Fruit fly (Drosophila melanogaster) whole organism, wandering third instar larva: ENCODE measurements around the gene CG46397.

Experiments
- Abd-B ChIP-seq: fragments of >200 bp; optimal IDR thresholded peaks from 2 replicates; lab custom pipeline; 2017; ENCODE audit warnings: missing biosample characterization, missing genetic modification characterization
- CG32264 ChIP-seq: fragments of 200-800 bp; sonication (Bioruptor generic); optimal IDR thresholded peaks from 2 replicates; lab custom pipeline; 2016; ENCODE audit warnings: missing biosample characterization, missing genetic modification characterization
- CrebA ChIP-seq: fragments of 200-800 bp; sonication (Bioruptor generic); optimal IDR thresholded peaks from 2 replicates; lab custom pipeline; 2016; ENCODE audit warnings: missing biosample characterization, mild to moderate bottlenecking, missing genetic modification characterization, borderline replicate concordance
- Dfd ChIP-seq: fragments of >200 bp; optimal IDR thresholded peaks from 2 replicates; lab custom pipeline; 2017; ENCODE audit warnings: missing biosample characterization, missing genetic modification characterization
- Dif ChIP-seq: fragments of 200-275, 200-300 bp; sonication (Bioruptor generic); optimal IDR thresholded peaks from 2 replicates; lab custom pipeline; 2018; ENCODE audit warnings: missing biosample characterization, missing genetic modification characterization; ENCODE audit not compliant: partially characterized antibody
- GATAd ChIP-seq: sonication (Bioruptor generic); optimal IDR thresholded peaks from 2 replicates; lab custom pipeline; 2016; ENCODE audit warnings: missing biosample characterization, missing genetic modification characterization
- HLH106 ChIP-seq: fragments of 200-800 bp; optimal IDR thresholded peaks from 3 replicates; lab custom pipeline; 2019; ENCODE audit warnings: missing biosample characterization, mild to moderate bottlenecking, missing genetic modification characterization, moderate library complexity
- Hnf4 ChIP-seq: fragments of 200-800 bp; sonication (Bioruptor generic); optimal IDR thresholded peaks from 2 replicates; lab custom pipeline; 2016; ENCODE audit warnings: missing biosample characterization, mild to moderate bottlenecking, missing genetic modification characterization
- Hr83 ChIP-seq: fragments of 200-300 bp; sonication (Bioruptor generic); optimal IDR thresholded peaks from 2 replicates; lab custom pipeline; 2016; ENCODE audit warnings: missing biosample characterization, mild to moderate bottlenecking, missing genetic modification characterization, moderate library complexity; ENCODE audit not compliant: poor library complexity, severe bottlenecking
- Jra ChIP-seq: sonication (Bioruptor generic); optimal IDR thresholded peaks from 2 replicates; lab custom pipeline; 2016; ENCODE audit warnings: missing biosample characterization, missing genetic modification characterization
- Myc ChIP-seq: fragments of >200 bp; optimal IDR thresholded peaks from 2 replicates; lab custom pipeline; 2017
- N ChIP-seq: fragments of >200 bp; optimal IDR thresholded peaks from 2 replicates; lab custom pipeline; 2018; ENCODE audit warnings: missing biosample characterization, missing external identifiers, missing genetic modification characterization
- OdsH ChIP-seq: fragments of 200-800 bp; sonication (Bioruptor generic); optimal IDR thresholded peaks from 2 replicates; lab custom pipeline; 2016; ENCODE audit warnings: missing biosample characterization, mild to moderate bottlenecking, missing genetic modification characterization
- Sp1 ChIP-seq: fragments of 200-800 bp; sonication (Bioruptor generic); optimal IDR thresholded peaks from 3 replicates; lab custom pipeline; 2019; ENCODE audit warnings: missing biosample characterization, mild to moderate bottlenecking, missing genetic modification characterization, moderate library complexity
- Vsx2 ChIP-seq: fragments of 200-300, 225-300 bp; sonication (Bioruptor generic); optimal IDR thresholded peaks from 2 replicates; lab custom pipeline; 2018; ENCODE audit warnings: missing biosample characterization, missing genetic modification characterization; ENCODE audit not compliant: partially characterized antibody
- br ChIP-seq: fragments of 200-800 bp; sonication (Bioruptor generic); optimal IDR thresholded peaks from 2 replicates; lab custom pipeline; 2016; ENCODE audit warnings: missing biosample characterization, missing genetic modification characterization
- brk ChIP-seq: fragments of 200-800 bp; sonication (Bioruptor generic); optimal IDR thresholded peaks from 2 replicates; lab custom pipeline; 2016; ENCODE audit warnings: missing biosample characterization, mild to moderate bottlenecking, missing genetic modification characterization
- dl ChIP-seq, 2 experiments: fragments of 175-275, 200-275 bp in 1 of 2; fragments of 200-275 bp in 1 of 2; sonication (Bioruptor generic); optimal IDR thresholded peaks; lab custom pipeline; 2018; ENCODE audit warnings: mild to moderate bottlenecking in 2 of 2, missing biosample characterization in 2 of 2, missing genetic modification characterization in 2 of 2, moderate library complexity in 2 of 2; ENCODE audit not compliant: partially characterized antibody in 2 of 2, insufficient read depth in 1 of 2
- dmrt93B ChIP-seq: fragments of 200-800 bp; sonication (Bioruptor generic); optimal IDR thresholded peaks from 2 replicates; lab custom pipeline; 2018; ENCODE audit warnings: missing biosample characterization, mild to moderate bottlenecking, missing genetic modification characterization
- dsf ChIP-seq: sonication (Bioruptor generic); optimal IDR thresholded peaks from 2 replicates; lab custom pipeline; 2016; ENCODE audit warnings: missing biosample characterization, missing genetic modification characterization, borderline replicate concordance
- ey ChIP-seq: fragments of 200-800 bp; sonication (Bioruptor generic); optimal IDR thresholded peaks from 2 replicates; lab custom pipeline; 2016; ENCODE audit warnings: missing biosample characterization, missing genetic modification characterization
- foxo ChIP-seq, 2 experiments: fragments of 200-800 bp; sonication (Bioruptor generic); optimal IDR thresholded peaks; 2 replicates in 1 of 2; 3 replicates in 1 of 2; lab custom pipeline; 2016 to 2017; ENCODE audit warnings: missing biosample characterization in 2 of 2, missing genetic modification characterization in 2 of 2
- fru ChIP-seq: fragments of 200-800 bp; sonication (Bioruptor generic); optimal IDR thresholded peaks from 3 replicates; lab custom pipeline; 2016; ENCODE audit warnings: missing biosample characterization, mild to moderate bottlenecking, missing genetic modification characterization
- h ChIP-seq: fragments of 200-800 bp; sonication (Bioruptor generic); optimal IDR thresholded peaks from 3 replicates; lab custom pipeline; 2016; ENCODE audit warnings: missing biosample characterization, mild to moderate bottlenecking, missing genetic modification characterization
- jim ChIP-seq: fragments of 175-275, 200-325 bp; sonication (Bioruptor generic); optimal IDR thresholded peaks from 2 replicates; lab custom pipeline; 2016; ENCODE audit warnings: missing biosample characterization, mild to moderate bottlenecking, missing genetic modification characterization
- lola ChIP-seq: fragments of >200 bp; optimal IDR thresholded peaks from 2 replicates; lab custom pipeline; 2017; ENCODE audit warnings: missing biosample characterization, missing genetic modification characterization
- psq ChIP-seq: fragments of 200-800 bp; sonication (Bioruptor generic); optimal IDR thresholded peaks from 3 replicates; lab custom pipeline; 2017; ENCODE audit warnings: missing biosample characterization, mild to moderate bottlenecking, missing genetic modification characterization, moderate library complexity
- rgr ChIP-seq: fragments of 200-800 bp; sonication (Bioruptor generic); optimal IDR thresholded peaks from 3 replicates; lab custom pipeline; 2016; ENCODE audit warnings: missing biosample characterization, mild to moderate bottlenecking, missing genetic modification characterization
- sage ChIP-seq: fragments of 200-800 bp; sonication (Bioruptor generic); optimal IDR thresholded peaks from 2 replicates; lab custom pipeline; 2016; ENCODE audit warnings: missing biosample characterization, mild to moderate bottlenecking, missing genetic modification characterization
- sv ChIP-seq: fragments of 200-800 bp; sonication (Bioruptor generic); optimal IDR thresholded peaks from 3 replicates; lab custom pipeline; 2016; ENCODE audit warnings: missing biosample characterization, missing genetic modification characterization
- tai ChIP-seq: sonication (Bioruptor generic); optimal IDR thresholded peaks from 2 replicates; lab custom pipeline; 2016; ENCODE audit warnings: missing biosample characterization, missing genetic modification characterization
- usp ChIP-seq: fragments of >200 bp; optimal IDR thresholded peaks from 2 replicates; lab custom pipeline; 2017; ENCODE audit warnings: missing biosample characterization, missing genetic modification characterization
- woc ChIP-seq: sonication (Bioruptor generic); optimal IDR thresholded peaks from 2 replicates; lab custom pipeline; 2016; ENCODE audit warnings: missing biosample characterization, mild to moderate bottlenecking, missing genetic modification characterization

The CG46397 gene

dm6 chr2L:8898714-8899652, 48.1 kb upstream of the CG46397 start, which contains the start of gene CG34398:
TSS of gene CG34398 (plus strand) at chr2L:8898786.
- TF ChIP-seq Hr83 (GFP tag; lab: Kevin White, UChicago) = peak; percentile 53
- peak; percentile 58 for TF ChIP-seq sage (GFP tag; lab: Kevin White, UChicago)
- peak; percentile 18 for TF ChIP-seq Vsx2 (GFP tag; lab: Kevin White, UChicago)
- peak; percentile 3 for TF ChIP-seq woc (GFP tag; lab: Kevin White, UChicago)
- TF ChIP-seq Sp1 = no peak

DNA sequence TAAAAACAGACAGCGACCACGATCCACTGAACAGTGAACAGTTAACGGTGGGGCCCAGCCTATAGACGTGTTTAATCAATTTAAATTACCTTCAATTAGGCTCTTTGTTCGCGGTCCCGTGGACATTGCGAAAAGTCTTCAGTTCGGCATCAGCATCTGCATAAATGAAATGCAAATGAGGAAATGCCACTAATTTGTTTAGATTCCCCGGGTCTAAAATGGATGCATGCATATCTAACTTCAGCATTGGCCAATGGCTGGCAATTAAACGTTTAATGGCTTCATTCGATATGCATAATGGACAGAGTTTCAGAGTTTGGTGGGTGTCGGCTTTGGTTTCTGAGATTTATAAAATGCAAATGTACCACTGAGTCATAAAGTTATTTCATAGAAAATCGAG, 45.2 kb upstream of the CG46397 start:
- TF ChIP-seq Vsx2 (GFP tag; lab: Kevin White, UChicago) (no peak), Abd-B (GFP tag; lab: Kevin White, UChicago) (no peak), sage (GFP tag; lab: Kevin White, UChicago) (no peak), tai (GFP tag; lab: Kevin White, UChicago) (no peak), usp (GFP tag; lab: Kevin White, UChicago) (no peak), lola (GFP tag; lab: Kevin White, UChicago) (no peak), h (no peak), br (GFP tag; lab: Kevin White, UChicago) (no peak)

DNA sequence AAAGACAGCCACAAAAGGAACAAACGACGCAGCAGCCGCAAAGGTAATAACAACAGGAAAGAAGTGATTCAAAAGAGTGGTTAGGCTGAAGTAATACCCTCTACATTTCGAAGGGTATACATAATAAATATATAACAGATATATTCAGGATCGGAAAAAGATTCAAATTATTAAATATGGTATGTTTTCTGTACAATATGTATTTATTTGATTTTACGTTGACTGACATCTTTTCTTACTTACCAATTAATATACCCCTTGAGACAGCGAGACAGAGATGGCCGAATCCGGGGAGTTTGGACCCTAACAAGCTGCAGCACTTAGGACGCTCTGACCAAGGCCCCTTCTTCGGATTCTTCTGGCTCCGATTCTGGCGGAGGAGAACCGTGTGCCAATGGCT, 40.8 kb upstream of the CG46397 start:
- no peak for TF ChIP-seq Abd-B (GFP tag; lab: Kevin White, UChicago)
- peak; percentile 29 for TF ChIP-seq brk
- peak; percentile 37 for TF ChIP-seq fru
- TF ChIP-seq foxo (GFP tag; optimal IDR thresholded peaks at IDR 0.05; lab: Kevin White, UChicago) = peak in 1 of 2 experiments; percentile 46
- no peak for TF ChIP-seq Vsx2 (GFP tag; lab: Kevin White, UChicago)
- no peak for TF ChIP-seq Myc (lab: Kevin White, UChicago)
- peak; percentile 40 for TF ChIP-seq rgr (GFP tag; lab: Kevin White, UChicago)
- no peak for TF ChIP-seq sage (GFP tag; lab: Kevin White, UChicago)
- peak; percentile 57 for TF ChIP-seq h
- peak; percentile 47 for TF ChIP-seq psq (GFP tag; lab: Kevin White, UChicago)
- peak; percentile 30 for TF ChIP-seq br (GFP tag; lab: Kevin White, UChicago)
- peak; percentile 40 for TF ChIP-seq HLH106
- TF ChIP-seq ey (GFP tag; lab: Kevin White, UChicago) = peak; percentile 35
- no peak for TF ChIP-seq jim (GFP tag; lab: Kevin White, UChicago)
- peak; percentile 50 for TF ChIP-seq woc (GFP tag; lab: Kevin White, UChicago)
- TF ChIP-seq N = no peak
- peak; percentile 44 for TF ChIP-seq OdsH (GFP tag; lab: Kevin White, UChicago)
- TF ChIP-seq sv (GFP tag; lab: Kevin White, UChicago) = no peak
- peak; percentile 21 for TF ChIP-seq Sp1
- TF ChIP-seq CrebA = no peak
- no peak for TF ChIP-seq usp (GFP tag; lab: Kevin White, UChicago)
- no peak for TF ChIP-seq Dfd
- TF ChIP-seq dl (GFP tag; optimal IDR thresholded peaks at IDR 0.05; lab: Kevin White, UChicago; ENCODE audit: insufficient read depth in 1 of 2, partially characterized antibody in 2 of 2) = no peak
- TF ChIP-seq tai (GFP tag; lab: Kevin White, UChicago) = no peak
- TF ChIP-seq Hnf4 (GFP tag; lab: Kevin White, UChicago) = peak; percentile 15
- TF ChIP-seq dmrt93B (GFP tag; lab: Kevin White, UChicago) = no peak

dm6 chr2L:8915709-8916108, 31.4 kb upstream of the CG46397 start:
- TF ChIP-seq h (no peak), Jra (no peak), CG32264 (GFP tag; lab: Kevin White, UChicago) (no peak), OdsH (GFP tag; lab: Kevin White, UChicago) (no peak), foxo (GFP tag; optimal IDR thresholded peaks at IDR 0.05; lab: Kevin White, UChicago) (no peak), woc (GFP tag; lab: Kevin White, UChicago) (no peak), GATAd (GFP tag; lab: Kevin White, UChicago) (no peak), Sp1 (no peak), dsf (GFP tag; lab: Kevin White, UChicago) (no peak), psq (GFP tag; lab: Kevin White, UChicago) (no peak), br (GFP tag; lab: Kevin White, UChicago) (no peak), N (no peak), fru (no peak), Dif (GFP tag; lab: Kevin White, UChicago) (no peak), ey (GFP tag; lab: Kevin White, UChicago) (no peak), dmrt93B (GFP tag; lab: Kevin White, UChicago) (no peak), Myc (lab: Kevin White, UChicago) (no peak), lola (GFP tag; lab: Kevin White, UChicago) (no peak)
